Fruit fly (Drosophila melanogaster) whole organism, embryonic: ENCODE measurements around the gene CG32706.

Experiments used
- BtbVII ChIP-seq: fragments of 200-800 bp; sonication (Bioruptor generic); optimal IDR thresholded peaks from 3 replicates; lab custom pipeline; 2017; ENCODE audit warnings: missing biosample characterization, mild to moderate bottlenecking, missing genetic modification characterization
- CG10147 ChIP-seq: fragments of 200-800 bp; sonication (Bioruptor generic); optimal IDR thresholded peaks from 2 replicates; lab custom pipeline; 2019; ENCODE audit warnings: missing biosample characterization, mild to moderate bottlenecking, missing genetic modification characterization, moderate library complexity
- CG10959 ChIP-seq: fragments of 200-800 bp; sonication (Bioruptor generic); IDR thresholded peaks from 2 replicates; pipeline ENCODE4 v1.3.6; 2022; ENCODE audit warnings: missing biosample characterization, missing genetic modification characterization
- CG12391 ChIP-seq: fragments of 200-800 bp; sonication (Bioruptor generic); optimal IDR thresholded peaks from 3 replicates; lab custom pipeline; 2018; ENCODE audit warnings: missing biosample characterization, mild to moderate bottlenecking, missing genetic modification characterization, moderate library complexity
- CG14441 ChIP-seq: fragments of 200-800 bp; sonication (Bioruptor generic); IDR thresholded peaks from 2 replicates; pipeline ENCODE4 v1.3.6; 2022; ENCODE audit warnings: missing biosample characterization, missing genetic modification characterization
- CG15011 ChIP-seq: fragments of 200-800 bp; sonication (Bioruptor generic); optimal IDR thresholded peaks from 3 replicates; lab custom pipeline; 2018; ENCODE audit warnings: missing biosample characterization, mild to moderate bottlenecking, missing genetic modification characterization
- CG16779 ChIP-seq: fragments of 200-800 bp; sonication (Bioruptor generic); IDR thresholded peaks from 2 replicates; pipeline ENCODE4 v1.3.6; 2022; ENCODE audit warnings: missing biosample characterization, missing genetic modification characterization
- CG18599 ChIP-seq: fragments of 200-800 bp; sonication (Bioruptor generic); optimal IDR thresholded peaks from 3 replicates; lab custom pipeline; 2017; ENCODE audit warnings: missing biosample characterization, missing genetic modification characterization, mild to moderate bottlenecking, moderate library complexity, missing genetic modification reagents
- CG31224 ChIP-seq: fragments of 200-800 bp; sonication (Bioruptor generic); IDR thresholded peaks from 2 replicates; pipeline ENCODE4 v1.3.6; 2022; ENCODE audit warnings: missing biosample characterization, missing genetic modification characterization
- CG42726 ChIP-seq: fragments of 200-800 bp; sonication (Bioruptor generic); IDR thresholded peaks from 2 replicates; pipeline ENCODE4 v1.3.6; 2022; ENCODE audit warnings: missing biosample characterization, missing genetic modification characterization; ENCODE audit not compliant: partially characterized antibody
- CG4328 ChIP-seq: fragments of 200-800 bp; sonication (Bioruptor generic); optimal IDR thresholded peaks from 3 replicates; lab custom pipeline; 2017; ENCODE audit warnings: missing biosample characterization, missing genetic modification reagents, missing genetic modification characterization
- CG9437 ChIP-seq: fragments of 200-800 bp; sonication (Bioruptor generic); optimal IDR thresholded peaks from 2 replicates; lab custom pipeline; 2018; ENCODE audit warnings: missing biosample characterization, mild to moderate bottlenecking, missing genetic modification characterization
- CHES-1-like ChIP-seq: fragments of 200-800 bp; sonication (Bioruptor generic); optimal IDR thresholded peaks from 2 replicates; lab custom pipeline; 2016; ENCODE audit warnings: missing biosample characterization, missing genetic modification characterization
- Camta ChIP-seq: fragments of 200-800 bp; sonication (Bioruptor generic); optimal IDR thresholded peaks from 2 replicates; lab custom pipeline; 2016; ENCODE audit warnings: missing biosample characterization, missing genetic modification characterization
- GATAe ChIP-seq: fragments of 200-800 bp; sonication (Bioruptor generic); conservative IDR thresholded peaks from 2 replicates; pipeline ENCODE4 v1.3.6; 2022; ENCODE audit warnings: missing biosample characterization, missing genetic modification characterization
- Gug ChIP-seq: fragments of 200-800 bp; sonication (Bioruptor generic); IDR thresholded peaks from 4 replicates; pipeline ENCODE4 v1.3.6; 2022; ENCODE audit warnings: missing biosample characterization, missing genetic modification characterization
- H15 ChIP-seq: fragments of 200-800 bp; sonication (Bioruptor generic); IDR thresholded peaks from 3 replicates; pipeline ENCODE4 v1.3.6; 2022; ENCODE audit warnings: missing biosample characterization, missing genetic modification characterization
- HLH3B ChIP-seq: fragments of 200-800 bp; sonication (Bioruptor generic); IDR thresholded peaks from 2 replicates; pipeline ENCODE4 v1.3.6; 2022; ENCODE audit warnings: missing biosample characterization, missing genetic modification characterization
- HLH4C ChIP-seq: fragments of 200-800 bp; sonication (Bioruptor generic); IDR thresholded peaks from 3 replicates; pipeline ENCODE4 v1.3.6; 2022; ENCODE audit warnings: missing biosample characterization, missing genetic modification characterization; ENCODE audit not compliant: partially characterized antibody
- Hmr ChIP-seq: fragments of 200-800 bp; sonication (Bioruptor generic); optimal IDR thresholded peaks from 3 replicates; lab custom pipeline; 2017; ENCODE audit warnings: mild to moderate bottlenecking, missing biosample characterization, missing genetic modification reagents, missing genetic modification characterization
- Jarid2 ChIP-seq: fragments of 200-800 bp; sonication (Bioruptor generic); optimal IDR thresholded peaks from 3 replicates; lab custom pipeline; 2017; ENCODE audit warnings: mild to moderate bottlenecking, missing biosample characterization, missing genetic modification reagents, missing genetic modification characterization
- Neu2 ChIP-seq: fragments of 200-800 bp; sonication (Bioruptor generic); optimal IDR thresholded peaks from 3 replicates; lab custom pipeline; 2016; ENCODE audit warnings: missing biosample characterization, missing genetic modification characterization, borderline replicate concordance
- Oli ChIP-seq: fragments of 200-800 bp; sonication (Bioruptor generic); optimal IDR thresholded peaks from 2 replicates; lab custom pipeline; 2018; ENCODE audit warnings: missing biosample characterization, mild to moderate bottlenecking, missing genetic modification characterization, moderate library complexity
- Optix ChIP-seq: fragments of 200-800 bp; sonication (Bioruptor generic); IDR thresholded peaks from 3 replicates; pipeline ENCODE4 v1.3.6; 2022; ENCODE audit warnings: missing biosample characterization, missing genetic modification characterization
- Sox102F ChIP-seq: fragments of 200-800 bp; sonication (Bioruptor generic); optimal IDR thresholded peaks from 2 replicates; lab custom pipeline; 2018; ENCODE audit warnings: missing biosample characterization, mild to moderate bottlenecking, missing genetic modification characterization, moderate library complexity
- Xbp1 ChIP-seq: fragments of 200-800 bp; sonication (Bioruptor generic); optimal IDR thresholded peaks from 3 replicates; lab custom pipeline; 2016; ENCODE audit warnings: missing biosample characterization, mild to moderate bottlenecking, missing genetic modification characterization
- YL-1 ChIP-seq: fragments of 200-800 bp; sonication (Bioruptor generic); optimal IDR thresholded peaks from 3 replicates; lab custom pipeline; 2017; ENCODE audit warnings: missing biosample characterization, mild to moderate bottlenecking, missing genetic modification characterization
- ap ChIP-seq: fragments of 200-800 bp; sonication (Bioruptor generic); IDR thresholded peaks from 2 replicates; pipeline ENCODE4 v1.3.6; 2022; ENCODE audit warnings: missing biosample characterization, missing genetic modification characterization
- btn ChIP-seq: fragments of 200-800 bp; sonication (Bioruptor generic); optimal IDR thresholded peaks from 2 replicates; lab custom pipeline; 2016; ENCODE audit warnings: missing biosample characterization, missing genetic modification characterization
- corto ChIP-seq: fragments of 200-800 bp; sonication (Bioruptor generic); optimal IDR thresholded peaks from 2 replicates; lab custom pipeline; 2016; ENCODE audit warnings: missing biosample characterization, mild to moderate bottlenecking, missing genetic modification characterization, moderate library complexity
- danr ChIP-seq: fragments of 200-800 bp; sonication (Bioruptor generic); IDR thresholded peaks from 2 replicates; pipeline ENCODE4 v1.3.6; 2022; ENCODE audit warnings: missing biosample characterization, missing genetic modification characterization
- en ChIP-seq: fragments of 200-800 bp; sonication (Bioruptor generic); optimal IDR thresholded peaks from 2 replicates; lab custom pipeline; 2016; ENCODE audit warnings: missing biosample characterization, missing genetic modification characterization
- fd64A ChIP-seq: fragments of 200-800 bp; sonication (Bioruptor generic); optimal IDR thresholded peaks from 3 replicates; lab custom pipeline; 2018; ENCODE audit warnings: missing biosample characterization, mild to moderate bottlenecking, missing genetic modification characterization
- fu2 ChIP-seq: fragments of 200-800 bp; sonication (Bioruptor generic); optimal IDR thresholded peaks from 2 replicates; lab custom pipeline; 2016; ENCODE audit warnings: missing biosample characterization, missing genetic modification characterization
- gcm2 ChIP-seq: fragments of 200-800 bp; sonication (Bioruptor generic); optimal IDR thresholded peaks from 2 replicates; lab custom pipeline; 2016; ENCODE audit warnings: missing biosample characterization, missing genetic modification characterization
- hbn ChIP-seq: fragments of 200-800 bp; sonication (Bioruptor generic); IDR thresholded peaks from 2 replicates; pipeline ENCODE4 v1.3.6; 2022; ENCODE audit warnings: missing biosample characterization, missing genetic modification characterization; ENCODE audit not compliant: partially characterized antibody
- lbe ChIP-seq: fragments of 200-800 bp; sonication (Bioruptor generic); optimal IDR thresholded peaks from 2 replicates; lab custom pipeline; 2016; ENCODE audit warnings: missing biosample characterization, mild to moderate bottlenecking, missing genetic modification characterization
- lilli ChIP-seq: fragments of 200-800 bp; sonication (Bioruptor generic); optimal IDR thresholded peaks from 3 replicates; lab custom pipeline; 2016; ENCODE audit warnings: missing biosample characterization, missing genetic modification characterization
- luna ChIP-seq: fragments of 200-800 bp; sonication (Bioruptor generic); optimal IDR thresholded peaks from 2 replicates; lab custom pipeline; 2016; ENCODE audit warnings: missing biosample characterization, missing genetic modification characterization
- oc ChIP-seq: fragments of 200-800 bp; sonication (Bioruptor generic); optimal IDR thresholded peaks from 2 replicates; lab custom pipeline; 2018; ENCODE audit warnings: missing biosample characterization, mild to moderate bottlenecking, missing genetic modification characterization, moderate library complexity
- otp ChIP-seq: fragments of 200-800 bp; sonication (Bioruptor generic); IDR thresholded peaks from 3 replicates; pipeline ENCODE4, ENCODE4 v1.3.6; 2022; ENCODE audit warnings: missing biosample characterization, missing genetic modification characterization
- prd ChIP-seq, 3 experiments: fragments of >200 bp in 2 of 3; fragments of 200-800 bp in 1 of 3; sonication (Bioruptor generic) in 1 of 3; optimal IDR thresholded peaks in 2 of 3; IDR thresholded peaks in 1 of 3; 2 replicates in 2 of 3; 3 replicates in 1 of 3; pipeline versions ENCODE4 v1.3.6 to Lab custom; 2017 to 2022; ENCODE audit warnings: missing biosample characterization in 1 of 3, missing genetic modification characterization in 1 of 3
- ranshi ChIP-seq: fragments of 200-800 bp; sonication (Bioruptor generic); IDR thresholded peaks from 2 replicates; pipeline ENCODE4 v1.3.6; 2022; ENCODE audit warnings: missing biosample characterization, missing genetic modification characterization
- ro ChIP-seq: fragments of 200-800 bp; sonication (Bioruptor generic); IDR thresholded peaks from 2 replicates; pipeline ENCODE4 v1.3.6; 2022; ENCODE audit warnings: missing biosample characterization, missing genetic modification characterization
- sens-2 ChIP-seq: fragments of 200-800 bp; sonication (Bioruptor generic); IDR thresholded peaks from 2 replicates; pipeline ENCODE4 v1.3.6; 2022; ENCODE audit warnings: missing biosample characterization, missing genetic modification characterization
- sisA ChIP-seq: fragments of 200-800 bp; sonication (Bioruptor generic); IDR thresholded peaks from 2 replicates; pipeline ENCODE4 v1.3.6; 2022; ENCODE audit warnings: missing biosample characterization, missing genetic modification characterization
- stwl ChIP-seq: fragments of 200-800 bp; sonication (Bioruptor generic); optimal IDR thresholded peaks from 3 replicates; lab custom pipeline; 2018; ENCODE audit warnings: missing biosample characterization, mild to moderate bottlenecking, missing genetic modification characterization, moderate library complexity
- tna ChIP-seq: fragments of 200-800 bp; sonication (Bioruptor generic); IDR thresholded peaks from 2 replicates; pipeline ENCODE4 v1.3.6; 2022; ENCODE audit warnings: missing biosample characterization, missing genetic modification characterization; ENCODE audit not compliant: partially characterized antibody

CG32706 gene

DNA sequence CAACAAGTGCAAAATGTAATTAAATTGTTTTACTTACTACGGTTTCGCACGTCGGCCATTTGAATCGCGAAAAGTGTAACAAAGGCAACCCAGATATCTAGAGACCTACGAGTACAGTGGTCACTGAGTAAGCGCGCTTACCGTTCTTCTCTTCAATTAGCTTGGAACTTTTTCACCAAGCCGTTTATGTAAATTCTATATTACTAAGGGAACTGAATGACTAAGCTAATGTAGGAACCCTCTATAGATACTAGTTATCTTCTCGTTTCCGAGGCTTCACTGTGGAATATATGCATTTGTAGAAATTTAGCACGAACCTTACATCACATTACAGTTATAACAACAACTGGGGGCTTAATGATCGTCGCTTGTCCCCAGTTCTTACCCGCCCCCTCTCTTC is 39.9 kb upstream of the CG32706 start (continued):
- TF ChIP-seq en (no peak), sens-2 (GFP tag; lab: Robert Waterston, UW) (peak; percentile 51; the same call in 1 of the 2 replicates), HLH4C (GFP tag; lab: Robert Waterston, UW) (no peak), Gug (GFP tag; lab: Robert Waterston, UW) (peak; percentile 57; the same call in 2 of the 4 replicates), Sox102F (GFP tag; lab: Kevin White, UChicago) (peak; percentile 40), CG14441 (GFP tag; lab: Robert Waterston, UW) (peak; percentile 52), btn (GFP tag; lab: Kevin White, UChicago) (no peak), CG42726 (GFP tag; lab: Robert Waterston, UW) (no peak), CG10959 (GFP tag; lab: Robert Waterston, UW) (no peak)

dm6 chrX:9047725-9048384 is 39.1 kb upstream of the CG32706 start:
- TF ChIP-seq tna (GFP tag; lab: Robert Waterston, UW): no peak
- peak; percentile 82 for TF ChIP-seq CG12391
- no peak for TF ChIP-seq stwl
- TF ChIP-seq corto: no peak
- TF ChIP-seq HLH3B (GFP tag; lab: Robert Waterston, UW): peak; percentile 55
- TF ChIP-seq gcm2 (GFP tag; lab: Kevin White, UChicago): no peak
- TF ChIP-seq CG18599 (GFP tag; lab: Kevin White, UChicago): peak; percentile 1
- TF ChIP-seq Jarid2 (GFP tag; lab: Kevin White, UChicago): peak; percentile 22
- TF ChIP-seq Camta (GFP tag; lab: Kevin White, UChicago): peak; percentile 19
- peak; percentile 40; the same call in 1 of the 2 replicates for TF ChIP-seq sisA (GFP tag; lab: Robert Waterston, UW)
- TF ChIP-seq CG16779 (GFP tag; lab: Robert Waterston, UW): no peak
- no peak for TF ChIP-seq H15 (GFP tag; lab: Robert Waterston, UW)
- TF ChIP-seq Oli (tag; lab: Kevin White, UChicago): peak; percentile 82
- TF ChIP-seq CG15011: peak; percentile 29
- no peak for TF ChIP-seq hbn
- no peak for TF ChIP-seq YL-1
- no peak for TF ChIP-seq Optix (GFP tag; lab: Robert Waterston, UW)
- no peak for TF ChIP-seq CG31224 (GFP tag; lab: Robert Waterston, UW)
- no peak for TF ChIP-seq CG4328 (GFP tag; lab: Kevin White, UChicago)
- TF ChIP-seq GATAe (GFP tag; lab: Robert Waterston, UW): no peak
- peak; percentile 62 for TF ChIP-seq Xbp1 (GFP tag; lab: Kevin White, UChicago)
- no peak for TF ChIP-seq lbe (GFP tag; lab: Kevin White, UChicago)
- TF ChIP-seq lilli (GFP tag; lab: Kevin White, UChicago): peak; percentile 34
- no peak; the same call in 1 of the 2 replicates for TF ChIP-seq ap (GFP tag; lab: Robert Waterston, UW)
- TF ChIP-seq danr (GFP tag; lab: Robert Waterston, UW): no peak
- no peak for TF ChIP-seq prd (optimal IDR thresholded peaks at IDR 0.05; lab: Kevin White, UChicago)
- peak; percentile 59; the same call in 2 of the 3 replicates for TF ChIP-seq prd (GFP tag; IDR thresholded peaks at IDR 0.05; lab: Robert Waterston, UW)
- peak; percentile 59 for TF ChIP-seq CG9437 (GFP tag; lab: Kevin White, UChicago)
- no peak for TF ChIP-seq Neu2 (GFP tag; lab: Kevin White, UChicago)
- peak; percentile 29; the same call in 1 of the 2 replicates for TF ChIP-seq ranshi
- no peak for TF ChIP-seq fd64A (GFP tag; lab: Kevin White, UChicago)
- TF ChIP-seq Hmr (GFP tag; lab: Kevin White, UChicago): no peak
- peak; percentile 5 for TF ChIP-seq CG10147
- no peak for TF ChIP-seq luna (GFP tag; lab: Kevin White, UChicago)
- TF ChIP-seq CHES-1-like (GFP tag; lab: Kevin White, UChicago): peak; percentile 1
- no peak for TF ChIP-seq otp (GFP tag; lab: Robert Waterston, UW)
- no peak for TF ChIP-seq BtbVII (GFP tag; lab: Kevin White, UChicago)
- peak; percentile 56 for TF ChIP-seq oc
- no peak for TF ChIP-seq fu2 (GFP tag; lab: Kevin White, UChicago)
- TF ChIP-seq ro (GFP tag; lab: Robert Waterston, UW): no peak
